Fruit fly (Drosophila melanogaster) whole organism, embryonic: Measurements from ENCODE around the gene CG33181.

Experiments used
- ATbp ChIP-seq: fragments of 200-800 bp; sonication (Bioruptor generic); optimal IDR thresholded peaks from 2 replicates; lab custom pipeline; 2017; ENCODE audit warnings: missing biosample characterization, mild to moderate bottlenecking, missing genetic modification characterization, missing genetic modification reagents
- B-H1 ChIP-seq: fragments of 200-800 bp; sonication (Bioruptor generic); IDR thresholded peaks from 3 replicates; pipeline ENCODE4 v1.3.6; 2022; ENCODE audit warnings: missing biosample characterization, missing genetic modification characterization
- BEAF-32 ChIP-seq: fragments of 200-800 bp; sonication (Bioruptor generic); optimal IDR thresholded peaks from 3 replicates; lab custom pipeline; 2017; ENCODE audit warnings: missing biosample characterization, missing genetic modification characterization, mild to moderate bottlenecking, moderate library complexity, missing genetic modification reagents
- Bgb ChIP-seq: fragments of 200-800 bp; sonication (Bioruptor generic); IDR thresholded peaks from 2 replicates; pipeline ENCODE4 v1.3.6; 2022; ENCODE audit warnings: missing biosample characterization, missing genetic modification characterization; ENCODE audit not compliant: partially characterized antibody
- CG1024 ChIP-seq: fragments of 200-800 bp; sonication (Bioruptor generic); IDR thresholded peaks from 2 replicates; pipeline ENCODE4 v1.3.6; 2022; ENCODE audit warnings: missing biosample characterization, missing genetic modification characterization
- CG1233 ChIP-seq: fragments of 200-800 bp; sonication (Bioruptor generic); optimal IDR thresholded peaks from 4 replicates; lab custom pipeline; 2018; ENCODE audit warnings: missing biosample characterization, mild to moderate bottlenecking, missing genetic modification characterization
- CG13296 ChIP-seq: fragments of 200-800 bp; sonication (Bioruptor generic); optimal IDR thresholded peaks from 3 replicates; lab custom pipeline; 2018; ENCODE audit warnings: missing biosample characterization, mild to moderate bottlenecking, missing genetic modification characterization
- CG14441 ChIP-seq: fragments of 200-800 bp; sonication (Bioruptor generic); IDR thresholded peaks from 2 replicates; pipeline ENCODE4 v1.3.6; 2022; ENCODE audit warnings: missing biosample characterization, missing genetic modification characterization
- CG15073 ChIP-seq: fragments of 200-800 bp; sonication (Bioruptor generic); optimal IDR thresholded peaks from 2 replicates; lab custom pipeline; 2016; ENCODE audit warnings: missing biosample characterization, missing genetic modification characterization
- CG1603 ChIP-seq: fragments of 200-800 bp; sonication (Bioruptor generic); optimal IDR thresholded peaks from 2 replicates; lab custom pipeline; 2019; ENCODE audit warnings: missing biosample characterization, mild to moderate bottlenecking, missing genetic modification characterization, moderate library complexity
- CG18011 ChIP-seq: fragments of 200-800 bp; sonication (Bioruptor generic); optimal IDR thresholded peaks from 2 replicates; lab custom pipeline; 2017; ENCODE audit warnings: missing biosample characterization, missing genetic modification characterization, mild to moderate bottlenecking, moderate library complexity, missing genotype
- CG2712 ChIP-seq: fragments of 200-800 bp; optimal IDR thresholded peaks from 3 replicates; lab custom pipeline; 2019; ENCODE audit warnings: missing biosample characterization, mild to moderate bottlenecking, missing genetic modification characterization, moderate library complexity
- CG32532 ChIP-seq: fragments of 200-800 bp; sonication (Bioruptor generic); IDR thresholded peaks from 2 replicates; pipeline ENCODE4 v1.3.6; 2022; ENCODE audit warnings: missing biosample characterization, missing genetic modification characterization
- CG3281 ChIP-seq: fragments of 200-800 bp; sonication (Bioruptor generic); optimal IDR thresholded peaks from 3 replicates; lab custom pipeline; 2017; ENCODE audit warnings: missing biosample characterization, mild to moderate bottlenecking, missing genetic modification characterization
- CG3407 ChIP-seq: fragments of 200-800 bp; sonication (Bioruptor generic); optimal IDR thresholded peaks from 2 replicates; lab custom pipeline; 2018; ENCODE audit warnings: missing biosample characterization, mild to moderate bottlenecking, missing genetic modification characterization
- CG42726 ChIP-seq: fragments of 200-800 bp; sonication (Bioruptor generic); IDR thresholded peaks from 2 replicates; pipeline ENCODE4 v1.3.6; 2022; ENCODE audit warnings: missing biosample characterization, missing genetic modification characterization; ENCODE audit not compliant: partially characterized antibody
- CG4820 ChIP-seq: fragments of 200-800 bp; sonication (Bioruptor generic); optimal IDR thresholded peaks from 3 replicates; lab custom pipeline; 2016; ENCODE audit warnings: missing biosample characterization, missing genetic modification characterization
- CG5180 ChIP-seq: fragments of 200-800 bp; sonication (Bioruptor generic); optimal IDR thresholded peaks from 3 replicates; lab custom pipeline; 2017; ENCODE audit warnings: missing biosample characterization, missing genetic modification characterization, mild to moderate bottlenecking, moderate library complexity, missing genetic modification reagents
- CG6683 ChIP-seq: fragments of 200-800 bp; sonication (Bioruptor generic); optimal IDR thresholded peaks from 2 replicates; lab custom pipeline; 2017; ENCODE audit warnings: missing biosample characterization, mild to moderate bottlenecking, missing genetic modification characterization, missing genetic modification reagents
- CG6813 ChIP-seq: fragments of 200-800 bp; sonication (Bioruptor generic); optimal IDR thresholded peaks from 2 replicates; lab custom pipeline; 2017; ENCODE audit warnings: missing biosample characterization, missing genetic modification characterization, mild to moderate bottlenecking, moderate library complexity, missing genetic modification reagents
- CG7372 ChIP-seq: fragments of 200-800 bp; sonication (Bioruptor generic); IDR thresholded peaks from 2 replicates; pipeline ENCODE4 v1.3.6; 2022; ENCODE audit warnings: missing biosample characterization, missing genetic modification characterization
- CG7556 ChIP-seq: fragments of 200-800 bp; sonication (Bioruptor generic); optimal IDR thresholded peaks from 2 replicates; lab custom pipeline; 2017; ENCODE audit warnings: missing biosample characterization, mild to moderate bottlenecking, missing genetic modification characterization
- CG8281 ChIP-seq: fragments of 200-800 bp; sonication (Bioruptor generic); optimal IDR thresholded peaks from 2 replicates; lab custom pipeline; 2018; ENCODE audit warnings: missing biosample characterization, mild to moderate bottlenecking, missing genetic modification characterization, moderate library complexity
- CG9215 ChIP-seq: fragments of 200-800 bp; sonication (Bioruptor generic); IDR thresholded peaks from 2 replicates; pipeline ENCODE4 v1.3.6; 2022; ENCODE audit warnings: missing biosample characterization, missing genetic modification characterization
- CG9932 ChIP-seq: fragments of 200-800 bp; sonication (Bioruptor generic); IDR thresholded peaks from 2 replicates; pipeline ENCODE4 v1.3.6; 2022; ENCODE audit warnings: missing biosample characterization, missing genetic modification characterization
- Dad ChIP-seq: fragments of 200-800 bp; sonication (Bioruptor generic); optimal IDR thresholded peaks from 3 replicates; lab custom pipeline; 2016; ENCODE audit warnings: missing biosample characterization, missing genetic modification characterization
- ERR ChIP-seq: fragments of 200-800 bp; sonication (Bioruptor generic); optimal IDR thresholded peaks from 2 replicates; lab custom pipeline; 2016; ENCODE audit warnings: missing biosample characterization, missing genetic modification characterization
- HLHmδ ChIP-seq: fragments of 200-800 bp; sonication (Bioruptor generic); optimal IDR thresholded peaks from 2 replicates; lab custom pipeline; 2018; ENCODE audit warnings: missing biosample characterization, mild to moderate bottlenecking, missing genetic modification characterization, moderate library complexity
- HmgD ChIP-seq: fragments of 200-800 bp; sonication (Bioruptor generic); optimal IDR thresholded peaks from 3 replicates; lab custom pipeline; 2016; ENCODE audit warnings: missing biosample characterization, missing genetic modification characterization
- Oaz ChIP-seq: fragments of 200-800 bp; sonication (Bioruptor generic); IDR thresholded peaks from 2 replicates; pipeline ENCODE4 v1.3.6; 2022; ENCODE audit warnings: missing biosample characterization, missing genetic modification characterization
- Ptx1 ChIP-seq: fragments of 200-800 bp; sonication (Bioruptor generic); IDR thresholded peaks from 2 replicates; pipeline ENCODE4 v1.3.6; 2022; ENCODE audit warnings: missing biosample characterization, missing genetic modification characterization
- Rfx ChIP-seq: fragments of 200-800 bp; sonication (Bioruptor generic); IDR thresholded peaks from 2 replicates; pipeline ENCODE4 v1.3.6; 2022; ENCODE audit warnings: missing biosample characterization, missing genetic modification characterization
- Spps ChIP-seq: fragments of 200-800 bp; sonication (Bioruptor generic); optimal IDR thresholded peaks from 2 replicates; lab custom pipeline; 2018; ENCODE audit warnings: missing biosample characterization, mild to moderate bottlenecking, missing genetic modification characterization
- Taf1 ChIP-seq: fragments of 200-800 bp; sonication (Bioruptor generic); IDR thresholded peaks from 2 replicates; pipeline ENCODE4 v1.3.6; 2022; ENCODE audit warnings: missing biosample characterization, missing genetic modification characterization
- ap ChIP-seq: fragments of 200-800 bp; sonication (Bioruptor generic); IDR thresholded peaks from 2 replicates; pipeline ENCODE4 v1.3.6; 2022; ENCODE audit warnings: missing biosample characterization, missing genetic modification characterization
- h ChIP-seq: fragments of >200 bp; optimal IDR thresholded peaks from 2 replicates; lab custom pipeline; 2017
- hth ChIP-seq: fragments of >200 bp; optimal IDR thresholded peaks from 2 replicates; lab custom pipeline; 2017; ENCODE audit warnings: inconsistent platforms
- jumu ChIP-seq: fragments of 200-800 bp; sonication (Bioruptor generic); optimal IDR thresholded peaks from 3 replicates; lab custom pipeline; 2016; ENCODE audit warnings: missing biosample characterization, missing genetic modification characterization
- lbe ChIP-seq: fragments of 200-800 bp; sonication (Bioruptor generic); optimal IDR thresholded peaks from 2 replicates; lab custom pipeline; 2016; ENCODE audit warnings: missing biosample characterization, mild to moderate bottlenecking, missing genetic modification characterization
- lola ChIP-seq, 3 experiments: fragments of >200 bp in 2 of 3; fragments of 200-800 bp in 1 of 3; sonication (Bioruptor generic) in 1 of 3; optimal IDR thresholded peaks; 2 replicates each; lab custom pipeline; 2017 to 2019; ENCODE audit warnings: missing biosample characterization in 3 of 3, missing genetic modification characterization in 3 of 3, mild to moderate bottlenecking in 1 of 3, moderate library complexity in 1 of 3
- lov ChIP-seq, 2 experiments: fragments of 200-800 bp in 1 of 2; fragments of >200 bp in 1 of 2; sonication (Bioruptor generic) in 1 of 2; IDR thresholded peaks in 1 of 2; optimal IDR thresholded peaks in 1 of 2; 2 replicates in 1 of 2; 3 replicates in 1 of 2; pipeline versions ENCODE4 v1.3.6 to Lab custom; 2017 to 2022; ENCODE audit warnings: missing biosample characterization in 1 of 2, missing genetic modification characterization in 1 of 2
- luna ChIP-seq: fragments of 200-800 bp; sonication (Bioruptor generic); optimal IDR thresholded peaks from 2 replicates; lab custom pipeline; 2016; ENCODE audit warnings: missing biosample characterization, missing genetic modification characterization
- pan ChIP-seq, 4 experiments: fragments of >200 bp in 3 of 4; fragments of 200-800 bp in 1 of 4; sonication (Bioruptor generic) in 1 of 4; optimal IDR thresholded peaks in 3 of 4; IDR thresholded peaks in 1 of 4; 2 replicates each; pipeline versions ENCODE4 v1.3.6 to Lab custom; 2017 to 2022; ENCODE audit warnings: missing biosample characterization in 2 of 4, missing genetic modification characterization in 2 of 4, mixed read lengths in 1 of 4
- row ChIP-seq: fragments of 200-800 bp; sonication (Bioruptor generic); IDR thresholded peaks from 3 replicates; pipeline ENCODE4 v1.3.6; 2022; ENCODE audit warnings: missing biosample characterization, missing genetic modification characterization
- slbo ChIP-seq: fragments of 200-800 bp; sonication (Bioruptor generic); IDR thresholded peaks from 2 replicates; pipeline ENCODE4 v1.3.6; 2022; ENCODE audit warnings: missing biosample characterization, missing genetic modification characterization
- slou ChIP-seq: fragments of 200-800 bp; sonication (Bioruptor generic); optimal IDR thresholded peaks from 3 replicates; lab custom pipeline; 2016; ENCODE audit warnings: missing biosample characterization, missing genetic modification characterization
- trh ChIP-seq: fragments of 200-800 bp; sonication (Bioruptor generic); optimal IDR thresholded peaks from 2 replicates; lab custom pipeline; 2016; ENCODE audit warnings: missing biosample characterization, missing genetic modification characterization
- vnd ChIP-seq: fragments of 200-800 bp; sonication (Bioruptor generic); IDR thresholded peaks from 3 replicates; pipeline ENCODE4 v1.3.6; 2022; ENCODE audit warnings: missing biosample characterization, missing genetic modification characterization; ENCODE audit not compliant: partially characterized antibody
- zfh2 ChIP-seq: fragments of 200-800 bp; sonication (Bioruptor generic); optimal IDR thresholded peaks from 2 replicates; lab custom pipeline; 2016; ENCODE audit warnings: missing biosample characterization, missing genetic modification characterization

CG33181 gene

dm6 chrX:8491452-8492046 is 2.4 kb downstream of the CG33181 start (continued):
- TF ChIP-seq Spps (no peak), CG5180 (no peak), ATbp (GFP tag; lab: Kevin White, UChicago) (peak; percentile 25), lov (optimal IDR thresholded peaks at IDR 0.05; lab: Kevin White, UChicago) (no peak), lov (GFP tag; IDR thresholded peaks at IDR 0.05; lab: Robert Waterston, UW) (no peak), CG8281 (tag; lab: Kevin White, UChicago) (no peak), CG7556 (GFP tag; lab: Kevin White, UChicago) (peak; percentile 3), CG42726 (GFP tag; lab: Robert Waterston, UW) (no peak), zfh2 (GFP tag; lab: Kevin White, UChicago) (no peak), Bgb (no peak), B-H1 (GFP tag; lab: Robert Waterston, UW) (no peak), pan (optimal IDR thresholded peaks at IDR 0.05; lab: Kevin White, UChicago) (no peak), pan (GFP tag; optimal IDR thresholded peaks at IDR 0.05 in 1 of 2, IDR thresholded peaks at IDR 0.05 in 1 of 2) (no peak), CG3407 (GFP tag; lab: Kevin White, UChicago) (no peak), CG18011 (no peak), hth (lab: Kevin White, UChicago) (no peak), lbe (GFP tag; lab: Kevin White, UChicago) (no peak), CG9215 (GFP tag; lab: Robert Waterston, UW) (0 out of 2 replicates have a peak, but pooled peaks have one; percentile 19), trh (GFP tag; lab: Kevin White, UChicago) (no peak), CG6683 (no peak), lola (GFP tag; optimal IDR thresholded peaks at IDR 0.05; lab: Kevin White, UChicago) (no peak), luna (no peak), slou (GFP tag; lab: Kevin White, UChicago) (no peak), CG2712 (peak; percentile 16), CG15073 (GFP tag; lab: Kevin White, UChicago) (peak; percentile 98), Taf1 (GFP tag; lab: Robert Waterston, UW) (no peak), CG6813 (GFP tag; lab: Kevin White, UChicago) (no peak), jumu (no peak), CG1603 (tag; lab: Kevin White, UChicago) (peak; percentile 2), CG1233 (GFP tag; lab: Kevin White, UChicago) (no peak), row (GFP tag; lab: Robert Waterston, UW) (0 out of 3 replicates have a peak, but pooled peaks have one; percentile 32), CG9932 (GFP tag; lab: Robert Waterston, UW) (peak; percentile 25; the same call in 1 of the 2 replicates), CG4820 (peak; percentile 28), Dad (GFP tag; lab: Kevin White, UChicago) (no peak), Ptx1 (GFP tag; lab: Robert Waterston, UW) (peak; percentile 39; the same call in 1 of the 2 replicates), CG32532 (GFP tag; lab: Robert Waterston, UW) (peak; percentile 37; the same call in 1 of the 2 replicates), CG14441 (GFP tag; lab: Robert Waterston, UW) (no peak), HLHmδ (GFP tag; lab: Kevin White, UChicago) (no peak), slbo (GFP tag; lab: Robert Waterston, UW) (peak; percentile 53; the same call in 1 of the 2 replicates), h (no peak), CG13296 (GFP tag; lab: Kevin White, UChicago) (no peak), ERR (GFP tag; lab: Kevin White, UChicago) (no peak), Oaz (GFP tag; lab: Robert Waterston, UW) (no peak), ap (GFP tag; lab: Robert Waterston, UW) (no peak), CG3281 (GFP tag; lab: Kevin White, UChicago) (peak; percentile 5), BEAF-32 (GFP tag; lab: Kevin White, UChicago) (no peak), HmgD (GFP tag; lab: Kevin White, UChicago) (no peak), CG7372 (GFP tag; lab: Robert Waterston, UW) (no peak), CG1024 (no peak), vnd (no peak), Rfx (GFP tag; lab: Robert Waterston, UW) (peak; percentile 34; the same call in 1 of the 2 replicates)
